Worm (Caenorhabditis elegans): ENCODE measurements around the gene srb-18.

Gene srb-18

DNA sequence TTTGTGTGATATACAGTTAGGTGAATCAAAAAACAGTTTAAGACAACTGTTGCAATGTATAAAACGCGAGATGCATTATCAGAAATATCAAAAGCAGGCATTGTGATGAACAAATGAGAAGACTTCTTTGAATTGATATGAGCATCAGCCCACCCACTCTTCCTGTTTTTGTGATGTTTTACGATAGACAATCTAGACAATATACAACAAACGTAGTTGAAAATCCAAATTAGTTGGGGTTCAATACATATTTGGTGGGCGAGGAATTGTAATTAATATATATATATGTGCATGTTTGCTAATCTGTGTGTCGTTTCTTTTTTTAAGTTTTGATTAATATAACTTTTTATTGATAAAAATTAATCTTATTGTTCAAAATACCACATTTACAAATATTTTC, 42.2 kb upstream of the srb-18 start, which contains the start of gene str-28:
str-28 (minus strand) TSS at position 101 of the 400 bp plus-strand sequence.
- TF ChIP-seq egl-5 (tag; optimal IDR thresholded peaks at IDR 0.05) (no peak), unc-62 (GFP tag; optimal IDR thresholded peaks at IDR 0.05) (no peak), tbx-2 (tag; optimal IDR thresholded peaks at IDR 0.05) (no peak), lin-39 (tag; optimal IDR thresholded peaks at IDR 0.05) (no peak), skn-1 (tag; optimal IDR thresholded peaks at IDR 0.05) (no peak), elt-3 (tag; optimal IDR thresholded peaks at IDR 0.05) (no peak), ztf-11 (tag; optimal IDR thresholded peaks at IDR 0.05) (no peak), nhr-237 (tag; optimal IDR thresholded peaks at IDR 0.05) (no peak), pqm-1 (tag; optimal IDR thresholded peaks at IDR 0.05) (no peak), fkh-10 (GFP tag; optimal IDR thresholded peaks at IDR 0.05) (no peak), lin-15B (tag; optimal IDR thresholded peaks at IDR 0.05) (no peak)

DNA sequence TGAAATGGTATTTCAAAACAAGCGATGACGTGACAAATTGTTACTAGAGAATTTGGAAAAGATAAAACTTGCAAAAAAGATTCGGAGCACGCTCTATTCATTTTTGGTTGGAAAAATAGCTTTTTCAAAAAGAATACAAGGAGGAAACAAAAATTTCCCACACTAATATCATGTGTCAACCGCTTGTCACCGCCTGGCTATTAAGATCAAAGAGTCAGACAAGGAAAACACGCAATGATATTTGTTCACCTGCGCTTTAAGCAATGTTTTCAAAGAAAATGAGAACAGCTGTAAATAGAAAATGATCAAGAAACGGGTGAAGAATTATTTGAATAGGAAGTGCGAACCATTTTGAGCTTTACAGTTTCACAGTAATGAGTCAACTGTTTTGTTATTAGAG, 38.3 kb upstream of the srb-18 start, which contains the start of gene srh-125:
srh-125 (minus strand) TSS at position 101 of the 400 bp plus-strand sequence.
- TF ChIP-seq elt-1 (tag; optimal IDR thresholded peaks at IDR 0.05): no peak
- TF ChIP-seq lin-39 (tag; optimal IDR thresholded peaks at IDR 0.05): no peak
- no peak for TF ChIP-seq nhr-28 (tag; optimal IDR thresholded peaks at IDR 0.05)
- TF ChIP-seq egl-27 (tag; optimal IDR thresholded peaks at IDR 0.05): no peak
- no peak for TF ChIP-seq pha-4 (tag; optimal IDR thresholded peaks at IDR 0.05)
- no peak for TF ChIP-seq fos-1 (tag; optimal IDR thresholded peaks at IDR 0.05)
- TF ChIP-seq sea-2 (GFP tag; optimal IDR thresholded peaks at IDR 0.05): no peak
- no peak for TF ChIP-seq nhr-12 (tag; optimal IDR thresholded peaks at IDR 0.05)
- no peak for TF ChIP-seq ZK546.5 (tag; optimal IDR thresholded peaks at IDR 0.05)

DNA sequence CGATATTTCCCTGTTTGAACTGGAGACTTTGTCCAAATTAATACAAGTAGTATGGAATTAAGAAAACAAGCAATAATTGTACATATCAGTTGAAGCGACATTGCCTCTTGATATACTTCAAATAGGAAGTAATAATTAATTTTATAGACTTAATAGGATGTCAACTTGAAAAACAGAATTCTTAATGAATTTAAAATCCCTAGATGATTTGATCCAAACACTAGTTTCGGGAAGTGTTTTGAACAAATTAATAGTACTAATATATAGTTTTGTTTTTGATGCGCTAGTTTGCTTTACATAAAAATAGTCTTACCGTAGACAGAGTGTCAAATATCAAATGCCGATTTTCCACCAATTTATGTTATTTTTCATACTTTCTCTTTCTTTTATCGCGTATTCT, 36.6 kb upstream of the srb-18 start, which contains the start of gene str-190:
str-190 (minus strand) TSS at position 101 of the 400 bp plus-strand sequence.
- TF ChIP-seq fos-1 (tag; optimal IDR thresholded peaks at IDR 0.05) (no peak), nhr-237 (tag; optimal IDR thresholded peaks at IDR 0.05) (no peak), ceh-9 (tag; optimal IDR thresholded peaks at IDR 0.05) (no peak), nhr-25 (tag; optimal IDR thresholded peaks at IDR 0.05) (no peak), pha-4 (tag; optimal IDR thresholded peaks at IDR 0.05) (no peak), jun-1 (tag; optimal IDR thresholded peaks at IDR 0.05) (no peak), aly-2 (tag; optimal IDR thresholded peaks at IDR 0.05) (no peak), nfya-1 (tag; optimal IDR thresholded peaks at IDR 0.05; ENCODE audit: insufficient read depth) (no peak), ztf-11 (tag; optimal IDR thresholded peaks at IDR 0.05) (no peak), nhr-76 (tag; optimal IDR thresholded peaks at IDR 0.05) (no peak), nhr-43 (tag; optimal IDR thresholded peaks at IDR 0.05; ENCODE audit: poor library complexity, severe bottlenecking) (no peak), egl-27 (tag; optimal IDR thresholded peaks at IDR 0.05) (no peak), pqm-1 (tag; optimal IDR thresholded peaks at IDR 0.05) (no peak)

DNA sequence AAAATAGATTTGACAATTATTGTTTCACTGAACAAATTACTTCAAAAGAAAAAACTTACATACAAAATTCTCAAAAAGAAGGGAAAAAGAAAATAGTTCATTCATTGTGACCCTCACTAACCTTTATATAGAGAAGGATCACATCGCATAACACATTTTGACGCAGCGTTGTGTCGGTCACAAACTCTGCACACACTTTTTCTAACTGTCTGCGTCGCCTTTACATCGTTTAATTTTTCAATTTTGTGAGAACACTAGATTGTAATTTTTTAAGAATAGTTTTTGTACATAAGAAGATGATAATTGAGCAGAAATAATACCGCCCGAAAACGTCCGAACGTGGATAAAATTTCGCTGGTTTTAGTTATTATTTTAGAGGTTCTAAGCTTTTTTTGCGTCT, 34.1 kb upstream of the srb-18 start, which contains the start of gene C18B10.6:
C18B10.6 (minus strand) TSS at position 101 of the 400 bp plus-strand sequence.
- TF ChIP-seq ZK546.5 (tag; optimal IDR thresholded peaks at IDR 0.05) (no peak), ztf-11 (tag; optimal IDR thresholded peaks at IDR 0.05) (no peak), tbx-2 (tag; optimal IDR thresholded peaks at IDR 0.05) (no peak), elt-2 (tag; optimal IDR thresholded peaks at IDR 0.05) (no peak), elt-1 (tag; optimal IDR thresholded peaks at IDR 0.05) (no peak), nhr-67 (tag; optimal IDR thresholded peaks at IDR 0.05) (no peak), R02D3.7 (tag; optimal IDR thresholded peaks at IDR 0.05) (no peak)

DNA sequence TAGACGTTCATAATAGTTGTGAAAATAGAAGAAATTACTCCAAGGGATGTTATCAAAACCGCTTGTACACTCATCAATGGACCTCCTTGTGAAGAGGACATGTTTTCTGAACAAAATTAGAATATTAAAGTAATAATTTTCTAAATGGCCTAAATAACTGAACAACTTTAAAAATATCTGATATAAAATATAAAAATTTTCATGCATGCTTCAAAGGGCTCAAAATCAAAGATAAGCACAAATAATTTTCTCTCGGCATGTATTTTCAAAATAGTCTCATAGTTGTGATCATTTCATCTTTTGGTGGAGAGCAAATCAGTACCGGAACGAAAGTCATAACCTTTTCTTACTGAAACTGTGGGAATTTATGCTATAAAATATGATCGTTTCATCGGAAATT, 30.0 kb upstream of the srb-18 start, which contains the start of gene srbc-8:
srbc-8 (minus strand) TSS at position 101 of the 400 bp plus-strand sequence.
- TF ChIP-seq lin-39 (tag; optimal IDR thresholded peaks at IDR 0.05) (no peak), unc-62 (GFP tag; optimal IDR thresholded peaks at IDR 0.05) (no peak), aly-2 (tag; optimal IDR thresholded peaks at IDR 0.05) (no peak), ceh-82 (tag; optimal IDR thresholded peaks at IDR 0.05) (no peak), skn-1 (tag; optimal IDR thresholded peaks at IDR 0.05) (no peak)

ce11 chrV:7487518-7487917, 27.5 kb upstream of the srb-18 start, which contains the start of gene srbc-7:
Gene srbc-7 (minus strand): TSS chrV:7487618.
- TF ChIP-seq ceh-9 (tag; optimal IDR thresholded peaks at IDR 0.05) (no peak), mml-1 (tag; optimal IDR thresholded peaks at IDR 0.05) (no peak), R02D3.7 (tag; optimal IDR thresholded peaks at IDR 0.05) (no peak), pha-4 (tag; optimal IDR thresholded peaks at IDR 0.05) (no peak), tbx-2 (tag; optimal IDR thresholded peaks at IDR 0.05) (no peak), zag-1 (tag; optimal IDR thresholded peaks at IDR 0.05) (no peak), fkh-10 (GFP tag; optimal IDR thresholded peaks at IDR 0.05) (no peak), elt-3 (tag; optimal IDR thresholded peaks at IDR 0.05) (no peak), fos-1 (tag; optimal IDR thresholded peaks at IDR 0.05) (no peak), nhr-25 (tag; optimal IDR thresholded peaks at IDR 0.05) (no peak), daf-12 (tag; optimal IDR thresholded peaks at IDR 0.05) (no peak), sea-2 (GFP tag; optimal IDR thresholded peaks at IDR 0.05) (no peak), nhr-237 (tag; optimal IDR thresholded peaks at IDR 0.05) (no peak), nhr-76 (tag; optimal IDR thresholded peaks at IDR 0.05) (no peak), jun-1 (tag; optimal IDR thresholded peaks at IDR 0.05) (no peak), egl-5 (tag; optimal IDR thresholded peaks at IDR 0.05) (no peak)

Measured in whole organism, L3 larva.